Fruit fly (Drosophila melanogaster): ENCODE measurements around the gene CG4229.

CG4229 gene

DNA sequence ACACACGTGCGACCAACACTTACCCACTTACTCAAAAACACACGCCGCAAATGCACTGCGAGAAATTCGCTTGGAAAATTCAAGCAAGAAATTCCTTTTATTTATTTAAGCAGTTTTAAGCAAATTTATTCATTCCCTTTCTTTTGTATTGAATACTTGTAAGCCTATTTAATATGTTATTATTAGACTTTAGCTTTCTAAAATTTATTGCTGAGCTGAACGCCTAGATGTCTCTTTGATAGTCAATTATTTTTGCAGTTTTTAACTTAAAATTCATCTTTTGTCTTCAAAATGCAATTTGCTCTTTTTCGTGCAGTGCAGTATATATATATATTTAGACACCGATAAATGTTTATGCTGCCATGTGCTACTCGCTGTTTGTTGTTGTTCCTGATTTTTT is 22.7 kb upstream of the CG4229 start (continued):
- TF ChIP-seq CG6254 (GFP tag; optimal IDR thresholded peaks at IDR 0.05) (peak; percentile 57), CG11723 (GFP tag; optimal IDR thresholded peaks at IDR 0.05) (peak; percentile 66), ap (GFP tag; IDR thresholded peaks at IDR 0.05) (peak; percentile 49; the same call in 1 of the 2 replicates), az2 (GFP tag; optimal IDR thresholded peaks at IDR 0.05) (peak; percentile 81), CG10209 (GFP tag; optimal IDR thresholded peaks at IDR 0.05) (peak; percentile 81), pfk (GFP tag; optimal IDR thresholded peaks at IDR 0.05) (no peak), prd (optimal IDR thresholded peaks at IDR 0.05) (no peak), prd (GFP tag; IDR thresholded peaks at IDR 0.05) (peak; percentile 65), schlank (tag; optimal IDR thresholded peaks at IDR 0.05) (peak; percentile 38), CG8478 (optimal IDR thresholded peaks at IDR 0.05) (no peak), CG33213 (GFP tag; optimal IDR thresholded peaks at IDR 0.05) (peak; percentile 30), CG7987 (GFP tag; optimal IDR thresholded peaks at IDR 0.05) (no peak), Taf1 (GFP tag; IDR thresholded peaks at IDR 0.05) (no peak), cato (GFP tag; optimal IDR thresholded peaks at IDR 0.05; ENCODE audit: borderline replicate concordance) (peak; percentile 52), CG8359 (GFP tag; optimal IDR thresholded peaks at IDR 0.05; ENCODE audit: borderline replicate concordance) (peak; percentile 58), CG3065 (GFP tag; optimal IDR thresholded peaks at IDR 0.05) (peak; percentile 11), kay (GFP tag; optimal IDR thresholded peaks at IDR 0.05) (peak; percentile 59), CG9437 (GFP tag; optimal IDR thresholded peaks at IDR 0.05) (peak; percentile 80), CG10565 (GFP tag; optimal IDR thresholded peaks at IDR 0.05) (peak; percentile 18), oc (tag; optimal IDR thresholded peaks at IDR 0.05) (peak; percentile 58), Nf-YC (tag; optimal IDR thresholded peaks at IDR 0.05) (peak; percentile 57), Hr78 (GFP tag; optimal IDR thresholded peaks at IDR 0.05) (peak in 1 of 2 experiments; percentile 46), Myb (GFP tag; optimal IDR thresholded peaks at IDR 0.05) (peak; percentile 31), CG33557 (GFP tag; optimal IDR thresholded peaks at IDR 0.05) (peak; percentile 59), bsh (GFP tag; optimal IDR thresholded peaks at IDR 0.05) (peak in 1 of 2 experiments; percentile 83), gem (tag; optimal IDR thresholded peaks at IDR 0.05) (peak; percentile 93), CG4282 (GFP tag; optimal IDR thresholded peaks at IDR 0.05) (no peak), HLHmδ (GFP tag; optimal IDR thresholded peaks at IDR 0.05) (no peak), Stat92E (GFP tag; optimal IDR thresholded peaks at IDR 0.05) (no peak), HLH54F (GFP tag; optimal IDR thresholded peaks at IDR 0.05) (peak; percentile 51), Usf (GFP tag; optimal IDR thresholded peaks at IDR 0.05) (peak; percentile 52), CG14710 (tag; optimal IDR thresholded peaks at IDR 0.05) (peak; percentile 85), CG11560 (tag; IDR thresholded peaks at IDR 0.05) (0 out of 3 replicates have a peak, but pooled peaks have one; percentile 61), Mad (GFP tag; optimal IDR thresholded peaks at IDR 0.05) (peak; percentile 65), PHDP (tag; optimal IDR thresholded peaks at IDR 0.05) (peak; percentile 88), odd (GFP tag; optimal IDR thresholded peaks at IDR 0.05) (peak; percentile 60), fru (optimal IDR thresholded peaks at IDR 0.05) (no peak), CG6654 (GFP tag; optimal IDR thresholded peaks at IDR 0.05) (peak; percentile 65), Pdp1 (GFP tag; optimal IDR thresholded peaks at IDR 0.05) (peak in 1 of 2 experiments; percentile 67), CG13123 (GFP tag; optimal IDR thresholded peaks at IDR 0.05) (peak; percentile 37), CG17829 (tag; optimal IDR thresholded peaks at IDR 0.05) (peak; percentile 85), D (optimal IDR thresholded peaks at IDR 0.05) (no peak), D (GFP tag; optimal IDR thresholded peaks at IDR 0.05) (peak; percentile 82), CG10366 (GFP tag; IDR thresholded peaks at IDR 0.05) (peak; percentile 52; the same call in 1 of the 2 replicates), CG18476 (GFP tag; optimal IDR thresholded peaks at IDR 0.05) (peak; percentile 81), Side (GFP tag; optimal IDR thresholded peaks at IDR 0.05) (peak; percentile 66), CG14860 (GFP tag; IDR thresholded peaks at IDR 0.05; ENCODE audit: partially characterized antibody) (no peak), CG9876 (GFP tag; optimal IDR thresholded peaks at IDR 0.05) (peak; percentile 46), Xrp1 (GFP tag; IDR thresholded peaks at IDR 0.05) (peak; percentile 73), CG2875 (GFP tag; optimal IDR thresholded peaks at IDR 0.05) (peak; percentile 60)
